Worm (Caenorhabditis elegans) whole organism, L1 larva: ENCODE data around the gene ZC373.5.

Experiments
- C34B4.2 ChIP-seq: sonication (generic microtip); optimal IDR thresholded peaks from 2 replicates; lab custom pipeline; 2017; ENCODE audit warnings: mild to moderate bottlenecking, missing genetic modification characterization, missing compliant biosample characterization
- Y116A8C.19 ChIP-seq: sonication (generic microtip); optimal IDR thresholded peaks from 2 replicates; lab custom pipeline; 2016; ENCODE audit warnings: missing compliant biosample characterization, missing genetic modification characterization, borderline replicate concordance
- ama-1 ChIP-seq: fragments of 150-350 bp; optimal IDR thresholded peaks from 2 replicates; lab custom pipeline; 2014
- blmp-1 ChIP-seq: fragments of 150-350 bp; optimal IDR thresholded peaks from 2 replicates; lab custom pipeline; 2014; ENCODE audit warnings: missing biosample characterization, missing genetic modification characterization
- ceh-82 ChIP-seq, 3 experiments: fragments of 150-350 bp in 1 of 3; sonication (generic microtip) in 2 of 3; optimal IDR thresholded peaks; 2 replicates each; lab custom pipeline; 2014 to 2017; ENCODE audit warnings: missing biosample characterization in 3 of 3, missing genetic modification characterization in 3 of 3
- ceh-88 ChIP-seq: fragments of 200-800 bp; sonication (Bioruptor generic); IDR thresholded peaks from 2 replicates; pipeline ENCODE4 v1.3.6; 2022; ENCODE audit warnings: missing genetic modification characterization, missing compliant biosample characterization
- dsc-1 ChIP-seq: sonication (generic microtip); optimal IDR thresholded peaks from 2 replicates; lab custom pipeline; 2016; ENCODE audit warnings: mild to moderate bottlenecking, missing genetic modification characterization, missing compliant biosample characterization
- efl-1 ChIP-seq, 4 experiments: fragments of 150-350 bp; optimal IDR thresholded peaks in 3 of 4; peaks in 1 of 4; 1 replicate in 1 of 4; 2 replicates in 3 of 4; lab custom pipeline; 2014; ENCODE audit warnings: missing biosample characterization in 2 of 4, missing genetic modification characterization in 2 of 4, missing genetic modification reagents in 2 of 4
- egl-13 ChIP-seq: sonication (generic microtip); optimal IDR thresholded peaks from 2 replicates; lab custom pipeline; 2016; ENCODE audit warnings: missing genotype, missing genetic modification reagents, missing genetic modification characterization, missing compliant biosample characterization
- egl-27 ChIP-seq, 2 experiments: fragments of 150-350 bp in 1 of 2; sonication (generic microtip); optimal IDR thresholded peaks; 3 replicates each; lab custom pipeline; 2017 to 2018; ENCODE audit warnings: missing biosample characterization in 2 of 2, missing genetic modification characterization in 2 of 2, missing genetic modification reagents in 2 of 2
- elt-2 ChIP-seq: sonication (generic microtip); optimal IDR thresholded peaks from 2 replicates; lab custom pipeline; 2016; ENCODE audit warnings: missing genetic modification characterization, mild to moderate bottlenecking, inconsistent platforms, missing compliant biosample characterization, missing genetic modification reagents
- elt-3 ChIP-seq, 6 experiments: fragments of 150-350 bp in 1 of 6; sonication (generic microtip); optimal IDR thresholded peaks; 2 replicates each; lab custom pipeline; 2017 to 2018; ENCODE audit warnings: missing biosample characterization in 6 of 6, missing genetic modification characterization in 6 of 6, inconsistent platforms in 1 of 6
- fkh-10 ChIP-seq: sonication (generic microtip); optimal IDR thresholded peaks from 2 replicates; lab custom pipeline; 2017; ENCODE audit warnings: missing biosample characterization, missing genetic modification reagents, missing genetic modification characterization
- fkh-4 ChIP-seq: sonication (generic microtip); optimal IDR thresholded peaks from 2 replicates; lab custom pipeline; 2016; ENCODE audit warnings: missing compliant biosample characterization, missing genetic modification characterization, borderline replicate concordance
- fkh-8 ChIP-seq: sonication (generic microtip); optimal IDR thresholded peaks from 2 replicates; lab custom pipeline; 2016; ENCODE audit warnings: mild to moderate bottlenecking, missing genetic modification characterization, missing compliant biosample characterization
- fos-1 ChIP-seq: fragments of 150-350 bp; optimal IDR thresholded peaks from 2 replicates; lab custom pipeline; 2014; ENCODE audit warnings: missing biosample characterization, missing genetic modification characterization
- hlh-17 ChIP-seq: fragments of 200-800 bp; sonication (Bioruptor generic); optimal IDR thresholded peaks from 2 replicates; lab custom pipeline; 2018; ENCODE audit warnings: missing genetic modification characterization, mild to moderate bottlenecking, missing compliant biosample characterization, moderate library complexity, borderline replicate concordance
- hlh-4 ChIP-seq: sonication (generic microtip); optimal IDR thresholded peaks from 2 replicates; lab custom pipeline; 2016; ENCODE audit warnings: mild to moderate bottlenecking, missing genetic modification characterization, missing compliant biosample characterization
- hpl-2 ChIP-seq: fragments of 150-350 bp; optimal IDR thresholded peaks from 2 replicates; lab custom pipeline; 2014; ENCODE audit warnings: missing biosample characterization, missing genetic modification reagents, missing genetic modification characterization
- irx-1 ChIP-seq: sonication (generic microtip); optimal IDR thresholded peaks from 2 replicates; lab custom pipeline; 2016; ENCODE audit warnings: missing genetic modification characterization, missing compliant biosample characterization
- jun-1 ChIP-seq: fragments of 150-350 bp; optimal IDR thresholded peaks from 2 replicates; lab custom pipeline; 2014; ENCODE audit warnings: missing biosample characterization, missing genetic modification reagents, missing genetic modification characterization
- lin-13 ChIP-seq: fragments of 150-350 bp; optimal IDR thresholded peaks from 2 replicates; lab custom pipeline; 2014; ENCODE audit warnings: missing biosample characterization, missing genetic modification reagents, missing genetic modification characterization
- lin-15B ChIP-seq: fragments of 150-350 bp; sonication (generic microtip); optimal IDR thresholded peaks from 3 replicates; lab custom pipeline; 2014; ENCODE audit warnings: missing biosample characterization, missing genetic modification characterization
- lin-35 ChIP-seq, 2 experiments: fragments of 150-350 bp; optimal IDR thresholded peaks; 2 replicates each; lab custom pipeline; 2014; ENCODE audit warnings: missing biosample characterization in 2 of 2, missing genetic modification characterization in 2 of 2, missing genetic modification reagents in 2 of 2
- lir-3 ChIP-seq: sonication (generic microtip); optimal IDR thresholded peaks from 2 replicates; lab custom pipeline; 2016; ENCODE audit warnings: mild to moderate bottlenecking, missing genetic modification characterization, moderate library complexity, missing compliant biosample characterization; ENCODE audit not compliant: poor library complexity
- mab-9 ChIP-seq: fragments of 200-800 bp; sonication (Bioruptor generic); IDR thresholded peaks from 2 replicates; pipeline ENCODE4 v1.3.6; 2022; ENCODE audit warnings: missing genetic modification reagents, missing genetic modification characterization, missing compliant biosample characterization
- mdl-1 ChIP-seq, 2 experiments: fragments of 150-350 bp; optimal IDR thresholded peaks; 2 replicates each; lab custom pipeline; 2014 to 2017; ENCODE audit warnings: missing biosample characterization in 2 of 2, missing genetic modification characterization in 2 of 2, inconsistent platforms in 1 of 2
- nhr-11 ChIP-seq: fragments of 150-350 bp; optimal IDR thresholded peaks from 2 replicates; lab custom pipeline; 2014; ENCODE audit warnings: missing biosample characterization, missing genetic modification characterization
- nhr-237 ChIP-seq: fragments of 150-350 bp; optimal IDR thresholded peaks from 2 replicates; lab custom pipeline; 2014; ENCODE audit warnings: missing biosample characterization, missing genetic modification characterization
- nhr-47 ChIP-seq: sonication (generic microtip); optimal IDR thresholded peaks from 2 replicates; lab custom pipeline; 2016; ENCODE audit warnings: mild to moderate bottlenecking, missing genetic modification characterization, moderate library complexity, missing compliant biosample characterization
- nhr-71 ChIP-seq: sonication (generic microtip); optimal IDR thresholded peaks from 2 replicates; lab custom pipeline; 2016; ENCODE audit warnings: mild to moderate bottlenecking, missing genetic modification characterization, moderate library complexity, missing compliant biosample characterization
- nhr-77 ChIP-seq: fragments of 150-350 bp; optimal IDR thresholded peaks from 2 replicates; lab custom pipeline; 2014; ENCODE audit warnings: missing biosample characterization, missing genetic modification characterization
- pax-3 ChIP-seq: fragments of 200-800 bp; sonication (Bioruptor generic); optimal IDR thresholded peaks from 2 replicates; lab custom pipeline; 2018; ENCODE audit warnings: mild to moderate bottlenecking, missing genetic modification characterization, moderate library complexity, missing compliant biosample characterization
- pqm-1 ChIP-seq: sonication (generic microtip); optimal IDR thresholded peaks from 3 replicates; lab custom pipeline; 2017; ENCODE audit warnings: missing biosample characterization, missing genetic modification characterization
- rnt-1 ChIP-seq: sonication (generic microtip); optimal IDR thresholded peaks from 2 replicates; lab custom pipeline; 2016; ENCODE audit warnings: mild to moderate bottlenecking, missing genetic modification characterization, moderate library complexity, missing compliant biosample characterization
- sptf-1 ChIP-seq: fragments of 150-350 bp; optimal IDR thresholded peaks from 2 replicates; lab custom pipeline; 2014; ENCODE audit warnings: missing biosample characterization, missing genetic modification characterization
- sup-37 ChIP-seq: fragments of 200-800 bp; sonication (Bioruptor generic); optimal IDR thresholded peaks from 2 replicates; lab custom pipeline; 2018; ENCODE audit warnings: mild to moderate bottlenecking, missing genetic modification characterization, missing compliant biosample characterization
- tlp-1 ChIP-seq: fragments of 150-350 bp; optimal IDR thresholded peaks from 2 replicates; lab custom pipeline; 2014; ENCODE audit warnings: missing biosample characterization, missing genetic modification characterization
- unc-130 ChIP-seq: fragments of 150-350 bp; optimal IDR thresholded peaks from 2 replicates; lab custom pipeline; 2017; ENCODE audit warnings: missing biosample characterization, missing genetic modification characterization, inconsistent platforms
- vab-15 ChIP-seq: sonication (generic microtip); optimal IDR thresholded peaks from 2 replicates; lab custom pipeline; 2017; ENCODE audit warnings: missing genotype, mild to moderate bottlenecking, missing genetic modification characterization, missing compliant biosample characterization

ZC373.5 gene

DNA sequence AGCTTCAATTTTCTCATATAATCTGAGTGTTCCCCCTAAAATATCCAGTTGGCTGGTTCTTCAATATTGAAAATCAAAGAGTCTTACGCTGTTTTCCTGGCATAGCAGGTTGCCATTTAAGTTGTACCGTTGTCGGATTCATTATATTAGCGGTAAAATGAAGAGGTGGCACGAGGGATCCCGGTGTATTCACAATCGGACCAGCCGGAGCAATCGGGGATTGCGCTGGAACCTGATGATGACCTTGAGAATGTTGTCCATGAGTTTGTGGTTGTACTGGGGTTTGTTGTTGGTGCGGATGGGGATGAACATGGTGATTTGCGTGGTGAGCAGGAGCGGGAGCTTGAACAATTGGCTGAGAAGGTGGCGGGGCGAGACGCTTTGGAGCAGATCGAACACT, 29.7 kb downstream of the ZC373.5 start:
- no peak for TF ChIP-seq lin-15B (tag; lab: Kevin White, UChicago)
- no peak for TF ChIP-seq pax-3 (tag; lab: Kevin White, UChicago)
- no peak for TF ChIP-seq rnt-1 (tag; lab: Kevin White, UChicago)
- no peak for TF ChIP-seq fkh-10
- TF ChIP-seq hlh-17 (GFP tag; lab: Kevin White, UChicago) = no peak
- no peak for TF ChIP-seq fos-1
- TF ChIP-seq fkh-8 = no peak
- no peak for TF ChIP-seq sup-37 (GFP tag; lab: Kevin White, UChicago)
- no peak for TF ChIP-seq nhr-47
- TF ChIP-seq lir-3 = no peak
- no peak for TF ChIP-seq nhr-237
- TF ChIP-seq hpl-2 = no peak
- no peak for TF ChIP-seq elt-2 (tag; lab: Kevin White, UChicago)
- no peak for TF ChIP-seq vab-15
- no peak for TF ChIP-seq Y116A8C.19 (tag; lab: Kevin White, UChicago)
- TF ChIP-seq pqm-1 = no peak
- TF ChIP-seq nhr-71 (tag; lab: Kevin White, UChicago) = no peak
- no peak for TF ChIP-seq lin-35 (GFP tag; optimal IDR thresholded peaks at IDR 0.05; lab: Kevin White, UChicago)
- no peak for TF ChIP-seq dsc-1 (tag; lab: Kevin White, UChicago)

DNA sequence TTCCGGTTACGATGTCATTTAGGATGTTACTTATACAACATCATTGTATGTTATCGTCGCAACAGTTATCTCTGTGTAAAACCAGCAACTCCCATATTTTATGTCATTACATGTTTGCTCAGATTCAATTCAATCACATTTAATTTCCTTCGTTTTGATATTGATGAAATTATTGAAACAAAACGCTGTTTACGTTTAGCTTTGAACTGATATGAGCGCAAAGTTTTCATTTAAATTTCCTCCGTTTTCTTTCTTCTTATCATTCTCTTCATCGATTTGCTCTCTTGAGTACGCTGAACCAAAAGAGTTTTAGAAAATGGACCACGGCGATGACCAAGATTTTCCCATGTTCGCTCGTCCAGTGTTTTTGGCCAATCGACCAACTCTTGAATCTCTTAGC, 43.4 kb downstream of the ZC373.5 start, which contains the start of gene sek-6:
sek-6 (plus strand) TSS at position 315 of the 400 bp plus-strand sequence.
- TF ChIP-seq ceh-82 (tag; optimal IDR thresholded peaks at IDR 0.05; lab: Kevin White, UChicago) = no peak
- no peak for TF ChIP-seq tlp-1 (tag; lab: Kevin White, UChicago)
- peak; percentile 31 for TF ChIP-seq elt-2 (tag; lab: Kevin White, UChicago)
- TF ChIP-seq sptf-1 (tag; lab: Kevin White, UChicago) = no peak
- TF ChIP-seq nhr-11 (tag; lab: Kevin White, UChicago) = no peak
- no peak for TF ChIP-seq ama-1
- no peak for TF ChIP-seq efl-1 (optimal IDR thresholded peaks at IDR 0.05; lab: Kevin White, UChicago)
- peak in 1 of 2 experiments; percentile 55 for TF ChIP-seq efl-1 (GFP tag; optimal IDR thresholded peaks at IDR 0.05 in 1 of 2; lab: Kevin White, UChicago)
- TF ChIP-seq nhr-47 = no peak
- no peak for TF ChIP-seq nhr-71 (tag; lab: Kevin White, UChicago)
- TF ChIP-seq blmp-1 (tag; lab: Kevin White, UChicago) = no peak
- TF ChIP-seq hpl-2 = no peak
- no peak for TF ChIP-seq unc-130 (tag; lab: Kevin White, UChicago)
- TF ChIP-seq irx-1 (tag; lab: Kevin White, UChicago) = no peak

DNA sequence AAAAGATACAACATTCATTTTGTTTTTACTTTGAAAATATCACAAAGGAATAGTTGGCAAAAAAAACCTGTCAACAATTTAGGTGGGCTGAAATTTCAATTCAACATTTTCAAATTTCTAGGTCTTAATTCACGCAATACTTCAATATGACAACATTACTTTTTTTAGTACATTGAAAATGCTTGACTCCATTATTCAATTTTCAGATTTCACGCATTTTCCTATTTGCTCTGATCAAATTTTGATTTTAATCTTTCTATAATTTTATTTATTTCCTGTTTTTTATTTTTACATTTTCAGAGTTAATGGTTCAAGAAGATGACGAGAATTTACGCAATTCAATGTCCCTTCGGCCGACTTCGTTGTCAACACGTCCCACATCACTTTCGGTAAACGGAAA, 46.6 kb downstream of the ZC373.5 start, which contains the start of gene mkk-4:
mkk-4 (plus strand) TSS at position 301 of the 400 bp plus-strand sequence.
- TF ChIP-seq hlh-4 (tag; lab: Kevin White, UChicago) = no peak
- no peak for TF ChIP-seq jun-1 (tag; lab: Kevin White, UChicago)
- TF ChIP-seq ceh-88 (GFP tag; lab: Robert Waterston, UW) = no peak
- TF ChIP-seq blmp-1 (tag; lab: Kevin White, UChicago) = no peak
- no peak for TF ChIP-seq Y116A8C.19 (tag; lab: Kevin White, UChicago)
- TF ChIP-seq fkh-4 (tag; lab: Kevin White, UChicago) = no peak
- TF ChIP-seq lin-13 (GFP tag; lab: Kevin White, UChicago) = no peak
- no peak for TF ChIP-seq hlh-17 (GFP tag; lab: Kevin White, UChicago)
- TF ChIP-seq egl-27 (tag; optimal IDR thresholded peaks at IDR 0.05; lab: Kevin White, UChicago) = no peak
- TF ChIP-seq C34B4.2 (tag; lab: Kevin White, UChicago) = no peak
- no peak for TF ChIP-seq mdl-1 (tag; optimal IDR thresholded peaks at IDR 0.05; lab: Kevin White, UChicago)
- TF ChIP-seq nhr-77 (tag; lab: Kevin White, UChicago) = no peak
- no peak for TF ChIP-seq fkh-8
- no peak for TF ChIP-seq elt-3 (tag; optimal IDR thresholded peaks at IDR 0.05; lab: Kevin White, UChicago)
- TF ChIP-seq lin-35 (GFP tag; optimal IDR thresholded peaks at IDR 0.05; lab: Kevin White, UChicago) = no peak
- TF ChIP-seq egl-13 (tag; lab: Kevin White, UChicago) = no peak
- no peak for TF ChIP-seq mab-9
- TF ChIP-seq nhr-237 = no peak
